Fruit fly (Drosophila melanogaster) S2 (cell line): Measurements from ENCODE around the gene Sfp24Bd.
A peak's percentile ranks its signal among the peaks of the same experiment; 100 is the strongest.

Experiments
- CG8478 ChIP-seq: fragments of >200 bp; optimal IDR thresholded peaks from 2 replicates; lab custom pipeline; 2018
- CTCF ChIP-seq, 2 experiments: fragments of >200 bp; optimal IDR thresholded peaks; 2 replicates each; lab custom pipeline; 2018

DNA sequence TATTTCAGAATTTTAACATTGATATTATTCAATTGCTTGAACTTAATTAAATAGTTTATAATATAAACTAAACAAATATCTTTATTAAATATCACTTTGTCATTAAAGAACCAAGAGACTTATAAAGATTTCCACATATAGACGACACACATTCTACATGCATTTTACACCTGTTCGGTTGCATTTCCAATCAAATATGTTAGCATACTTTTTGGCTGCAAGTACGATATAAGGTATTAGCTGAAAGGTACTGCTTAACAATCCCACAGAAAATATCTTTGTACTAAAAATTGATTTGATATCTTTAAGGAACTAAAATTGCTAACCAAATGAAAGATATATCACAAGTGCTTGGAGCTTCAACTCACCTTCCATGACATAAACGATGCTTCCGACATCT lies 35.1 kb downstream of the Sfp24Bd start:
- no peak for TF ChIP-seq CG8478
- TF ChIP-seq CTCF (optimal IDR thresholded peaks at IDR 0.05; lab: Kevin White, UChicago), result peak; percentile 30 to 66
